Worm (Caenorhabditis elegans) whole organism, mixed stage, embryonic: ENCODE results near the gene Y116A8C.38.

Experiments used
- M03D4.4 ChIP-seq: sonication (generic microtip); optimal IDR thresholded peaks from 2 replicates; lab custom pipeline; 2017; ENCODE audit warnings: mild to moderate bottlenecking, missing genetic modification characterization, missing compliant biosample characterization
- blmp-1 ChIP-seq: fragments of 150-350 bp; optimal IDR thresholded peaks from 2 replicates; lab custom pipeline; 2014; ENCODE audit warnings: missing biosample characterization, missing genetic modification characterization
- ceh-39 ChIP-seq: fragments of 150-350 bp; optimal IDR thresholded peaks from 2 replicates; lab custom pipeline; 2014; ENCODE audit warnings: missing biosample characterization, missing genetic modification characterization
- ceh-43 ChIP-seq: fragments of 200-800 bp; sonication (Bioruptor generic); optimal IDR thresholded peaks from 2 replicates; lab custom pipeline; 2018; ENCODE audit warnings: mild to moderate bottlenecking, missing genetic modification characterization, moderate library complexity, missing compliant biosample characterization
- ceh-83 ChIP-seq: fragments of 200-800 bp; sonication (Bioruptor generic); optimal IDR thresholded peaks from 2 replicates; lab custom pipeline; 2018; ENCODE audit warnings: mild to moderate bottlenecking, missing genetic modification characterization, missing compliant biosample characterization
- cnd-1 ChIP-seq: fragments of 200-800 bp; sonication (Bioruptor generic); optimal IDR thresholded peaks from 2 replicates; lab custom pipeline; 2018; ENCODE audit warnings: mild to moderate bottlenecking, missing genetic modification characterization, missing compliant biosample characterization
- drap-1 ChIP-seq: fragments of 200-800 bp; sonication (Bioruptor generic); optimal IDR thresholded peaks from 3 replicates; lab custom pipeline; 2018; ENCODE audit warnings: mild to moderate bottlenecking, missing genetic modification characterization, missing compliant biosample characterization
- elt-1 ChIP-seq: sonication (generic microtip); optimal IDR thresholded peaks from 2 replicates; lab custom pipeline; 2017; ENCODE audit warnings: missing genetic modification characterization, mild to moderate bottlenecking, missing compliant biosample characterization, antibody characterized with exemption, moderate library complexity, borderline replicate concordance; ENCODE audit not compliant: insufficient read depth
- elt-3 ChIP-seq: fragments of 150-350 bp; optimal IDR thresholded peaks from 2 replicates; lab custom pipeline; 2014; ENCODE audit warnings: missing biosample characterization, missing genetic modification characterization
- flh-1 ChIP-seq: fragments of 200-800 bp; sonication (Bioruptor generic); optimal IDR thresholded peaks from 2 replicates; lab custom pipeline; 2018; ENCODE audit warnings: mild to moderate bottlenecking, missing genetic modification characterization, moderate library complexity, missing compliant biosample characterization
- ham-2 ChIP-seq: fragments of 200-800 bp; sonication (Bioruptor generic); optimal IDR thresholded peaks from 2 replicates; lab custom pipeline; 2018; ENCODE audit warnings: mild to moderate bottlenecking, missing genetic modification characterization, missing compliant biosample characterization
- lin-13 ChIP-seq: fragments of 150-350 bp; optimal IDR thresholded peaks from 2 replicates; lab custom pipeline; 2014; ENCODE audit warnings: missing biosample characterization, missing genetic modification characterization
- lin-32 ChIP-seq: fragments of 200-800 bp; sonication (Bioruptor generic); optimal IDR thresholded peaks from 2 replicates; lab custom pipeline; 2018; ENCODE audit warnings: mild to moderate bottlenecking, missing genetic modification characterization, missing compliant biosample characterization
- mep-1 ChIP-seq: fragments of 150-350 bp; optimal IDR thresholded peaks from 2 replicates; lab custom pipeline; 2017; ENCODE audit warnings: missing biosample characterization, missing genetic modification reagents, missing genetic modification characterization, inconsistent platforms
- mls-2 ChIP-seq: sonication (generic microtip); optimal IDR thresholded peaks from 2 replicates; lab custom pipeline; 2016; ENCODE audit warnings: mild to moderate bottlenecking, missing genetic modification characterization, moderate library complexity, missing compliant biosample characterization
- nhr-12 ChIP-seq: fragments of 150-350 bp; optimal IDR thresholded peaks from 2 replicates; lab custom pipeline; 2014; ENCODE audit warnings: missing biosample characterization, missing genetic modification characterization
- nhr-2 ChIP-seq: fragments of 150-350 bp; optimal IDR thresholded peaks from 2 replicates; lab custom pipeline; 2014; ENCODE audit warnings: missing biosample characterization, missing genetic modification characterization
- nhr-237 ChIP-seq: fragments of 150-350 bp; optimal IDR thresholded peaks from 2 replicates; lab custom pipeline; 2014; ENCODE audit warnings: missing biosample characterization, missing genetic modification characterization
- nhr-28 ChIP-seq: fragments of 150-350 bp; optimal IDR thresholded peaks from 2 replicates; lab custom pipeline; 2014; ENCODE audit warnings: missing biosample characterization, missing genetic modification characterization
- nhr-76 ChIP-seq: sonication (generic microtip); optimal IDR thresholded peaks from 2 replicates; lab custom pipeline; 2017; ENCODE audit warnings: missing biosample characterization, missing genetic modification characterization
- pha-4 ChIP-seq: fragments of 150-350 bp; optimal IDR thresholded peaks from 2 replicates; lab custom pipeline; 2018; ENCODE audit warnings: missing biosample characterization, missing genetic modification reagents, missing genetic modification characterization
- sem-2 ChIP-seq: fragments of 200-800 bp; sonication (Bioruptor generic); optimal IDR thresholded peaks from 2 replicates; lab custom pipeline; 2018; ENCODE audit warnings: mild to moderate bottlenecking, missing genetic modification characterization, missing compliant biosample characterization
- snpc-4 ChIP-seq: fragments of 150-350 bp; optimal IDR thresholded peaks from 2 replicates; lab custom pipeline; 2014; ENCODE audit warnings: missing biosample characterization, missing genetic modification characterization
- sptf-1 ChIP-seq: sonication (generic microtip); optimal IDR thresholded peaks from 2 replicates; lab custom pipeline; 2017; ENCODE audit warnings: mild to moderate bottlenecking, missing genetic modification characterization, moderate library complexity, missing compliant biosample characterization
- tbx-8 ChIP-seq: fragments of 200-800 bp; sonication (Bioruptor generic); optimal IDR thresholded peaks from 2 replicates; lab custom pipeline; 2018; ENCODE audit warnings: mild to moderate bottlenecking, missing genetic modification characterization, moderate library complexity, missing compliant biosample characterization
- unc-120 ChIP-seq: sonication (generic microtip); optimal IDR thresholded peaks from 2 replicates; lab custom pipeline; 2017; ENCODE audit warnings: missing genetic modification characterization, missing compliant biosample characterization; ENCODE audit not compliant: poor library complexity, severe bottlenecking
- unc-39 ChIP-seq: fragments of 150-350 bp; optimal IDR thresholded peaks from 2 replicates; lab custom pipeline; 2014; ENCODE audit warnings: missing biosample characterization, missing genetic modification characterization
- unc-62 ChIP-seq: fragments of 150-350 bp; optimal IDR thresholded peaks from 2 replicates; lab custom pipeline; 2014; ENCODE audit warnings: missing biosample characterization, missing genetic modification reagents, missing genetic modification characterization
- zip-8 ChIP-seq: fragments of 150-350 bp; optimal IDR thresholded peaks from 2 replicates; lab custom pipeline; 2014; ENCODE audit warnings: missing biosample characterization, missing genetic modification characterization
- ztf-11 ChIP-seq: fragments of 150-350 bp; optimal IDR thresholded peaks from 2 replicates; lab custom pipeline; 2014; ENCODE audit warnings: missing biosample characterization, missing genetic modification characterization

Y116A8C.38 gene

DNA sequence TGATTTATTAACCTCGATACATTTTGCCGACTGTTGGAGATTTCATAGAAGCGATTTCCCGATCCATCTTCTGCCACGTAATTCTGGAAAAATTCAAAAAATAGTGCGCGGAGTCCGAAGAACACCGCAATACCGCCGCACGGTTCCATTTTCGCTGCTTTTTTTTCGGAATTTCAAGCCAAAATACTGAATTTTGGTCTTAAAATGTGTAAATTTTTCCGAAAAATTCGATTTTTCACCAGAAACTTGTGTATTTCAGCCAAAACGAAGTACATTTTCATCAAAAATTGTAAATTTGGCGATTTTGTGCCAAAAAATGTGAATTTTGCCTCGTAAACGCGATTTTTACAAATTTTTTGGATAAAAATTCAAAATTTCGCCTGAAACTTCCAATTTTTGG, 28.2 kb upstream of the Y116A8C.38 start:
- TF ChIP-seq mls-2 (tag; lab: Kevin White, UChicago), result no peak
- no peak for TF ChIP-seq sem-2
- no peak for TF ChIP-seq sptf-1 (tag; lab: Kevin White, UChicago)
- TF ChIP-seq zip-8 (tag; lab: Kevin White, UChicago), result no peak
- TF ChIP-seq lin-13, result no peak
- no peak for TF ChIP-seq mep-1 (tag; lab: Kevin White, UChicago)
- TF ChIP-seq nhr-28 (tag; lab: Kevin White, UChicago), result no peak
- TF ChIP-seq flh-1 (GFP tag; lab: Kevin White, UChicago), result no peak

DNA sequence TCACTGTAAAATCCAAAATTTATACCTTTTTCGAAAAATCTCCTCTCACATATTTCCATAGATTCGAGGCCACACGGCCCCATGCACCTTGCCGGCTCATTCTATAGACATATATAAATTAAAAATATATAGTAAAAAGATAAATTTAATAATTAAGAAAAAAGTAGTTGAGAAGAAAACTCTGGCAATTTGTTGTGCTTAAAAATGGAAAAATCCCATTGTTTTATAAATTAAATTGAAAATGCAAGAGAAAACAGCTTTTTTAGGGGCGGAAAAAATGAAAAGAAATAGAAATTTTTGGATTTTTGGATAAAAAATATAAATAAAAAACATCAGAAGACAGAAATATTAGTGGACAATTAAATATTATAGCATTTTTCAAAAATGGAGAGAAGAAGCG, 27.7 kb upstream of the Y116A8C.38 start, which contains the start of gene Y116A8C.30:
Gene Y116A8C.30 (minus strand): TSS at position 101 of the 400 bp plus-strand sequence.
- peak; percentile 22 for TF ChIP-seq nhr-2 (tag; lab: Kevin White, UChicago)
- TF ChIP-seq mls-2 (tag; lab: Kevin White, UChicago), result no peak

DNA sequence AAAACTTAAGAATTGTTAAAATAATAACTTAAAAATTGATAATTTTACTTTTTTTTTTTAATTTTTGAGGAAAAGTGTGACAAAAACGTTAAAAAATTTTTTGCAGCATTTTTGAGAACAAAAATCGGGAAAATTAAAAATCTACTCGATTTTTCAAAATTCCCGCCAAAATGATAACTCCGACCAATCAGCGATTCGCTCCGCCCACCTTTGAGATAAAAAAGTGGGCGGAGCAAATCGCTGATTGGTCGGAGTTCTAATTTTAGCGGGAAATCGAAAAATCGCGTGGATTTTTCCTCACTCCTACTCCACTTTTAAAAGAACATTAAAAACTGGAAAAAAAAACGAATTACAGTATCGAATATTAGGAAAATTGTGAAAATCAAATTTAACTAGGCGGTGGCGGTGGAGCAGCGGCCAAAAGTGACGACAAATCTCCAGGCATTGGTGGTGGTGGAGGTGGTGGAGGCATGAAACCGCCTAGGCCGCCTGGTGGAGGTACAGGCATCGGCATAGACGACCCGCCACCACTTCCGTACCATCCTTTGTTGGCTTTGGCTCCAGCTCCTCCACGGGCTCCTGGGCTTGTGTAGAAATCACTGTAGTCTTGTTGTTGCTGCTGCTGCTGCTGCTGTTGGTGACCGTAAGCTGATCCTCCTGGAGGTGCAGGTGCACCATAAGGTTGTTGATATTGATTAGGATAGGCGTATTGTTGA, 27.0 kb upstream of the Y116A8C.38 start:
- TF ChIP-seq ham-2 (GFP tag; lab: Kevin White, UChicago), result no peak
- no peak for TF ChIP-seq cnd-1 (tag; lab: Kevin White, UChicago)
- TF ChIP-seq nhr-12 (tag; lab: Kevin White, UChicago), result no peak
- TF ChIP-seq unc-62, result no peak
- no peak for TF ChIP-seq lin-32 (GFP tag; lab: Kevin White, UChicago)
- TF ChIP-seq nhr-2 (tag; lab: Kevin White, UChicago), result no peak
- TF ChIP-seq pha-4 (tag; lab: Kevin White, UChicago), result no peak
- no peak for TF ChIP-seq nhr-76 (tag; lab: Kevin White, UChicago)
- no peak for TF ChIP-seq elt-1 (tag; lab: Kevin White, UChicago)

DNA sequence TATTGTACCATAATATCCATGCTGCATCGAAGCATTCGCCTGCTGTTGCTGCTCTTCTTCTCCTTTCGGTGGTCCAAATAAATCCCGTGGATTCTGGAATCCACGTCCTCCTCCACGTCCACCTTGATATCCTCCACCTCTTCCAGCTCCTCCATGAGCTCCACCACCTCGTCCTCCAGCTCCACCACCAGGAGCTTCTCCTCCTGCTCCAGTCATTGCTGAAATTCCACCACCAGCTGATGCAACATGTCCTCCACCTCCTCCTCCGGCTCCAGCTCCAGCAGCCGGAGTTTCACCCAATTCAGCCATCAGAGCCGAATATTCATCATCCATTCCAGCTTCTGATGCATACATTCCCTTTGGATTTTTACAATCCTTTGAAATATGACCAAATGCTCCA, 25.8 kb upstream of the Y116A8C.38 start:
- no peak for TF ChIP-seq sptf-1 (tag; lab: Kevin White, UChicago)
- TF ChIP-seq unc-39 (tag; lab: Kevin White, UChicago), result no peak
- TF ChIP-seq unc-120 (tag; lab: Kevin White, UChicago), result no peak
- no peak for TF ChIP-seq ceh-43 (GFP tag; lab: Kevin White, UChicago)
- TF ChIP-seq blmp-1, result no peak
- TF ChIP-seq tbx-8 (GFP tag; lab: Kevin White, UChicago), result no peak
- TF ChIP-seq nhr-2 (tag; lab: Kevin White, UChicago), result no peak
- no peak for TF ChIP-seq ztf-11
- TF ChIP-seq pha-4 (tag; lab: Kevin White, UChicago), result no peak
- TF ChIP-seq nhr-237, result no peak
- TF ChIP-seq sem-2, result no peak
- TF ChIP-seq zip-8 (tag; lab: Kevin White, UChicago), result no peak
- TF ChIP-seq lin-32 (GFP tag; lab: Kevin White, UChicago), result no peak
- no peak for TF ChIP-seq snpc-4
- TF ChIP-seq M03D4.4 (tag; lab: Kevin White, UChicago), result no peak
- TF ChIP-seq mep-1 (tag; lab: Kevin White, UChicago), result no peak
- TF ChIP-seq elt-3, result no peak
- no peak for TF ChIP-seq ceh-39

DNA sequence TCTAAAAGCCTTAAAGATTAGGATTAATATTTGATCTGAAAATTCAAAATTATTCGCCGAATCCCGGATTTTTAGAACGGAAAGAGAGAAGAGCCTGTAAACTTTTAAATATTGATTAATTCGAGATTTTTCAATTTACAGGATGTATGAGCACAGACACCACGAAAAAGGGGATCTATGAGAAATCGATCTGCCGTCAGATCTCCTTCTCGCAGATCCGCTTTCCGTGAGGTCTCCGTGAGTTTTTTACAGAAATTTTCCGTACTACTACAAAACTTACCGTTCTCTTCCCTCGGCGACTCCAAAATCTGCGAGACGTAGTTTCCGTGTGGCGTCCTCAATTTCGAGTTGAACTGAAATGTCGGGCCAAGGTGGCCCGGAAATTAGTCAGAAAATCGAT, 23.1 kb upstream of the Y116A8C.38 start:
- TF ChIP-seq mls-2 (tag; lab: Kevin White, UChicago) (no peak), cnd-1 (tag; lab: Kevin White, UChicago) (peak; percentile 64), ceh-83 (GFP tag; lab: Kevin White, UChicago) (peak; percentile 30), unc-39 (tag; lab: Kevin White, UChicago) (no peak), unc-62 (no peak), sptf-1 (tag; lab: Kevin White, UChicago) (no peak), drap-1 (GFP tag; lab: Kevin White, UChicago) (no peak)
- TF ChIP-seq, all 35 proteins: peak for 2
